Worm (Caenorhabditis elegans): ENCODE results near the gene far-1.

ce11 chrIII:9104060-9104459 is 23.1 kb upstream of the far-1 start:
- TF ChIP-seq tbx-37 (GFP tag; conservative IDR thresholded peaks at IDR 0.05) (peak; percentile 76), hmbx-1 (tag; optimal IDR thresholded peaks at IDR 0.05) (peak; percentile 20), ama-1 (optimal IDR thresholded peaks at IDR 0.05) (no peak), pes-1 (GFP tag; IDR thresholded peaks at IDR 0.05) (no peak), scrt-1 (GFP tag; IDR thresholded peaks at IDR 0.05) (peak; percentile 87), ceh-13 (GFP tag; optimal IDR thresholded peaks at IDR 0.05) (peak; percentile 75), aly-1 (tag; optimal IDR thresholded peaks at IDR 0.05) (no peak), hnd-1 (tag; optimal IDR thresholded peaks at IDR 0.05) (peak; percentile 77), flt-1 (GFP tag; IDR thresholded peaks at IDR 0.05) (peak; percentile 79), sea-1 (GFP tag; conservative IDR thresholded peaks at IDR 0.05) (0 out of 2 replicates have a peak, but pooled peaks have one; percentile 37), ceh-36 (tag; optimal IDR thresholded peaks at IDR 0.05) (peak; percentile 74)

All from whole organism, early embryonic.